Fruit fly (Drosophila melanogaster) whole organism, prepupa: ENCODE data around the gene Tsp29Fb.

ENCODE experiments used
- Blimp-1 ChIP-seq: fragments of 200-800 bp; sonication (Bioruptor generic); optimal IDR thresholded peaks from 3 replicates; lab custom pipeline; 2017; ENCODE audit warnings: missing biosample characterization, missing genetic modification characterization, mild to moderate bottlenecking, moderate library complexity, missing genetic modification reagents
- CG10631 ChIP-seq: fragments of 200-800 bp; sonication (Bioruptor generic); optimal IDR thresholded peaks from 2 replicates; lab custom pipeline; 2016; ENCODE audit warnings: missing biosample characterization, missing genetic modification characterization
- CG10669 ChIP-seq: fragments of 200-800 bp; sonication (Bioruptor generic); optimal IDR thresholded peaks from 3 replicates; lab custom pipeline; 2018; ENCODE audit warnings: missing biosample characterization, mild to moderate bottlenecking, missing genetic modification characterization, moderate library complexity
- CG11294 ChIP-seq: fragments of 200-800 bp; sonication (Bioruptor generic); IDR thresholded peaks from 2 replicates; pipeline ENCODE4 v1.3.6; 2022; ENCODE audit warnings: missing biosample characterization, missing genetic modification characterization
- CG11762 ChIP-seq: fragments of 200-800 bp; sonication (Bioruptor generic); optimal IDR thresholded peaks from 3 replicates; lab custom pipeline; 2016; ENCODE audit warnings: missing biosample characterization, missing genetic modification characterization; ENCODE audit not compliant: insufficient read depth
- CG11902 ChIP-seq: fragments of 200-800 bp; sonication (Bioruptor generic); optimal IDR thresholded peaks from 3 replicates; lab custom pipeline; 2016; ENCODE audit warnings: missing biosample characterization, missing genetic modification characterization
- CG15336 ChIP-seq: fragments of 200-800 bp; sonication (Bioruptor generic); IDR thresholded peaks from 2 replicates; pipeline ENCODE4 v1.3.6; 2022; ENCODE audit warnings: missing biosample characterization, missing genetic modification characterization
- CG3032 ChIP-seq: fragments of 200-800 bp; optimal IDR thresholded peaks from 2 replicates; lab custom pipeline; 2019; ENCODE audit warnings: missing biosample characterization, mild to moderate bottlenecking, missing genetic modification characterization, moderate library complexity
- CG32006 ChIP-seq: fragments of 200-800 bp; sonication (Bioruptor generic); optimal IDR thresholded peaks from 3 replicates; lab custom pipeline; 2017; ENCODE audit warnings: missing biosample characterization, mild to moderate bottlenecking, missing genetic modification characterization
- CG4318 ChIP-seq: fragments of 200-800 bp; sonication (Bioruptor generic); optimal IDR thresholded peaks from 3 replicates; lab custom pipeline; 2017; ENCODE audit warnings: missing biosample characterization, mild to moderate bottlenecking, missing genetic modification characterization
- CG6163 ChIP-seq: fragments of 200-800 bp; sonication (Bioruptor generic); IDR thresholded peaks from 3 replicates; pipeline ENCODE4 v1.3.6; 2022; ENCODE audit warnings: missing biosample characterization, missing genetic modification characterization
- CG6276 ChIP-seq: fragments of 200-800 bp; sonication (Bioruptor generic); optimal IDR thresholded peaks from 2 replicates; lab custom pipeline; 2017; ENCODE audit warnings: missing biosample characterization, mild to moderate bottlenecking, missing genetic modification characterization
- CG6792 ChIP-seq: fragments of 200-800 bp; sonication (Bioruptor generic); optimal IDR thresholded peaks from 3 replicates; lab custom pipeline; 2016; ENCODE audit warnings: missing biosample characterization, missing genetic modification characterization
- CG6808 ChIP-seq: fragments of 200-800 bp; sonication (Bioruptor generic); optimal IDR thresholded peaks from 3 replicates; lab custom pipeline; 2017; ENCODE audit warnings: missing biosample characterization, missing genetic modification characterization, mild to moderate bottlenecking, moderate library complexity, missing genetic modification reagents
- CG6854 ChIP-seq: fragments of 200-800 bp; sonication (Bioruptor generic); optimal IDR thresholded peaks from 2 replicates; lab custom pipeline; 2017; ENCODE audit warnings: missing biosample characterization, mild to moderate bottlenecking, missing genetic modification characterization
- CG7368 ChIP-seq: fragments of 200-800 bp; sonication (Bioruptor generic); optimal IDR thresholded peaks from 3 replicates; lab custom pipeline; 2016; ENCODE audit warnings: missing biosample characterization, missing genetic modification characterization
- CG8119 ChIP-seq: fragments of 200-800 bp; sonication (Bioruptor generic); IDR thresholded peaks from 3 replicates; pipeline ENCODE4 v1.3.6; 2022; ENCODE audit warnings: missing biosample characterization, missing genetic modification characterization
- CG8319 ChIP-seq: fragments of 200-800 bp; sonication (Bioruptor generic); optimal IDR thresholded peaks from 3 replicates; lab custom pipeline; 2016; ENCODE audit warnings: missing biosample characterization, missing genetic modification characterization
- Eip75B ChIP-seq: fragments of 200-800 bp; sonication (Bioruptor generic); optimal IDR thresholded peaks from 3 replicates; lab custom pipeline; 2016; ENCODE audit warnings: missing biosample characterization, missing genetic modification characterization
- Eip78C ChIP-seq: fragments of 200-800 bp; sonication (Bioruptor generic); peaks from one replicate; lab custom pipeline; 2016; ENCODE audit warnings: missing biosample characterization, missing genetic modification characterization
- Eip93F ChIP-seq: fragments of 200-800 bp; sonication (Bioruptor generic); optimal IDR thresholded peaks from 2 replicates; lab custom pipeline; 2016; ENCODE audit warnings: missing biosample characterization, mild to moderate bottlenecking, missing genetic modification characterization
- Ets21C ChIP-seq: fragments of 200-800 bp; sonication (Bioruptor generic); optimal IDR thresholded peaks from 3 replicates; lab custom pipeline; 2016; ENCODE audit warnings: missing biosample characterization, missing genetic modification characterization
- Ets96B ChIP-seq: fragments of 200-800 bp; optimal IDR thresholded peaks from 2 replicates; lab custom pipeline; 2019; ENCODE audit warnings: missing biosample characterization, mild to moderate bottlenecking, missing genetic modification characterization, moderate library complexity
- Gug ChIP-seq: fragments of 200-800 bp; sonication (Bioruptor generic); IDR thresholded peaks from 2 replicates; pipeline ENCODE4 v1.3.6; 2022; ENCODE audit warnings: missing biosample characterization, missing genetic modification characterization
- Hr38 ChIP-seq: sonication (Bioruptor generic); optimal IDR thresholded peaks from 2 replicates; lab custom pipeline; 2016; ENCODE audit warnings: missing biosample characterization, missing genetic modification characterization
- Hr4 ChIP-seq: fragments of 200-800 bp; sonication (Bioruptor generic); optimal IDR thresholded peaks from 3 replicates; lab custom pipeline; 2016; ENCODE audit warnings: missing biosample characterization, missing genetic modification characterization
- Lpt ChIP-seq: fragments of 200-800 bp; sonication (Bioruptor generic); optimal IDR thresholded peaks from 3 replicates; lab custom pipeline; 2016; ENCODE audit warnings: missing biosample characterization, missing genetic modification characterization
- Met ChIP-seq: fragments of 200-800 bp; sonication (Bioruptor generic); optimal IDR thresholded peaks from 3 replicates; lab custom pipeline; 2016; ENCODE audit warnings: missing biosample characterization, missing genetic modification characterization
- OdsH ChIP-seq: fragments of 200-800 bp; sonication (Bioruptor generic); optimal IDR thresholded peaks from 3 replicates; lab custom pipeline; 2016; ENCODE audit warnings: missing biosample characterization, missing genetic modification characterization
- Smox ChIP-seq: fragments of 200-800 bp; sonication (Bioruptor generic); optimal IDR thresholded peaks from 3 replicates; lab custom pipeline; 2016; ENCODE audit warnings: missing biosample characterization, missing genetic modification characterization
- Sox102F ChIP-seq: fragments of 200-800 bp; sonication (Bioruptor generic); optimal IDR thresholded peaks from 2 replicates; lab custom pipeline; 2016; ENCODE audit warnings: missing biosample characterization, mild to moderate bottlenecking, missing genetic modification characterization
- Sox14 ChIP-seq: fragments of 200-800 bp; sonication (Bioruptor generic); optimal IDR thresholded peaks from 3 replicates; lab custom pipeline; 2016; ENCODE audit warnings: missing biosample characterization, missing genetic modification characterization
- Sox15 ChIP-seq: fragments of 200-800 bp; sonication (Bioruptor generic); optimal IDR thresholded peaks from 3 replicates; lab custom pipeline; 2016; ENCODE audit warnings: missing biosample characterization, missing genetic modification characterization
- achi ChIP-seq: fragments of 200-800 bp; sonication (Bioruptor generic); optimal IDR thresholded peaks from 3 replicates; lab custom pipeline; 2016; ENCODE audit warnings: missing biosample characterization, missing genetic modification characterization
- cyc ChIP-seq: fragments of 200-800 bp; sonication (Bioruptor generic); optimal IDR thresholded peaks from 3 replicates; lab custom pipeline; 2016; ENCODE audit warnings: missing biosample characterization, missing genetic modification characterization
- dac ChIP-seq: fragments of 200-800 bp; sonication (Bioruptor generic); optimal IDR thresholded peaks from 2 replicates; lab custom pipeline; 2017; ENCODE audit warnings: missing biosample characterization, mild to moderate bottlenecking, missing genetic modification characterization
- dsx ChIP-seq: fragments of 200-800 bp; optimal IDR thresholded peaks from 3 replicates; lab custom pipeline; 2019; ENCODE audit warnings: missing biosample characterization, mild to moderate bottlenecking, missing genetic modification characterization, moderate library complexity; ENCODE audit not compliant: poor library complexity, severe bottlenecking
- esn ChIP-seq: fragments of 200-800 bp; sonication (Bioruptor generic); optimal IDR thresholded peaks from 2 replicates; lab custom pipeline; 2016; ENCODE audit warnings: missing biosample characterization, mild to moderate bottlenecking, missing genetic modification characterization, moderate library complexity
- fd59A ChIP-seq: fragments of 200-800 bp; sonication (Bioruptor generic); optimal IDR thresholded peaks from 2 replicates; lab custom pipeline; 2017; ENCODE audit warnings: missing biosample characterization, mild to moderate bottlenecking, missing genetic modification characterization, missing genetic modification reagents
- fd85E ChIP-seq: fragments of 200-800 bp; sonication (Bioruptor generic); optimal IDR thresholded peaks from 3 replicates; lab custom pipeline; 2016; ENCODE audit warnings: missing biosample characterization, missing genetic modification characterization
- fkh ChIP-seq: fragments of 200-800 bp; sonication (Bioruptor generic); optimal IDR thresholded peaks from 3 replicates; lab custom pipeline; 2017; ENCODE audit warnings: missing biosample characterization, mild to moderate bottlenecking, missing genetic modification characterization, moderate library complexity
- lz ChIP-seq: fragments of 200-800 bp; sonication (Bioruptor generic); optimal IDR thresholded peaks from 3 replicates; lab custom pipeline; 2016; ENCODE audit warnings: missing biosample characterization, missing genetic modification characterization
- net ChIP-seq: fragments of 200-800 bp; sonication (Bioruptor generic); optimal IDR thresholded peaks from 3 replicates; lab custom pipeline; 2016; ENCODE audit warnings: missing biosample characterization, missing genetic modification characterization
- pdm3 ChIP-seq: fragments of 200-800 bp; sonication (Bioruptor generic); optimal IDR thresholded peaks from 3 replicates; lab custom pipeline; 2016; ENCODE audit warnings: missing biosample characterization, missing genetic modification characterization
- salr ChIP-seq, 2 experiments: fragments of 200-800 bp; sonication (Bioruptor generic); optimal IDR thresholded peaks; 3 replicates each; lab custom pipeline; 2016 to 2018; ENCODE audit warnings: missing biosample characterization in 2 of 2, missing genetic modification characterization in 2 of 2, mild to moderate bottlenecking in 1 of 2
- spab ChIP-seq: fragments of 200-800 bp; sonication (Bioruptor generic); optimal IDR thresholded peaks from 2 replicates; lab custom pipeline; 2017; ENCODE audit warnings: missing biosample characterization, mild to moderate bottlenecking, missing genetic modification characterization, missing genetic modification reagents
- ss ChIP-seq, 2 experiments: fragments of 200-800 bp; sonication (Bioruptor generic); optimal IDR thresholded peaks; 2 replicates in 1 of 2; 3 replicates in 1 of 2; lab custom pipeline; 2017 to 2018; ENCODE audit warnings: mild to moderate bottlenecking in 2 of 2, missing biosample characterization in 2 of 2, missing genetic modification characterization in 2 of 2, moderate library complexity in 1 of 2
- svp ChIP-seq: fragments of 200-800 bp; sonication (Bioruptor generic); peaks from one replicate; lab custom pipeline; 2016; ENCODE audit warnings: missing biosample characterization, missing genetic modification characterization
- topi ChIP-seq: fragments of 200-800 bp; sonication (Bioruptor generic); optimal IDR thresholded peaks from 3 replicates; lab custom pipeline; 2016; ENCODE audit warnings: missing biosample characterization, missing genetic modification characterization
- vri ChIP-seq: fragments of 200-800 bp; sonication (Bioruptor generic); optimal IDR thresholded peaks from 3 replicates; lab custom pipeline; 2016; ENCODE audit warnings: missing biosample characterization, mild to moderate bottlenecking, missing genetic modification characterization

The Tsp29Fb gene

DNA sequence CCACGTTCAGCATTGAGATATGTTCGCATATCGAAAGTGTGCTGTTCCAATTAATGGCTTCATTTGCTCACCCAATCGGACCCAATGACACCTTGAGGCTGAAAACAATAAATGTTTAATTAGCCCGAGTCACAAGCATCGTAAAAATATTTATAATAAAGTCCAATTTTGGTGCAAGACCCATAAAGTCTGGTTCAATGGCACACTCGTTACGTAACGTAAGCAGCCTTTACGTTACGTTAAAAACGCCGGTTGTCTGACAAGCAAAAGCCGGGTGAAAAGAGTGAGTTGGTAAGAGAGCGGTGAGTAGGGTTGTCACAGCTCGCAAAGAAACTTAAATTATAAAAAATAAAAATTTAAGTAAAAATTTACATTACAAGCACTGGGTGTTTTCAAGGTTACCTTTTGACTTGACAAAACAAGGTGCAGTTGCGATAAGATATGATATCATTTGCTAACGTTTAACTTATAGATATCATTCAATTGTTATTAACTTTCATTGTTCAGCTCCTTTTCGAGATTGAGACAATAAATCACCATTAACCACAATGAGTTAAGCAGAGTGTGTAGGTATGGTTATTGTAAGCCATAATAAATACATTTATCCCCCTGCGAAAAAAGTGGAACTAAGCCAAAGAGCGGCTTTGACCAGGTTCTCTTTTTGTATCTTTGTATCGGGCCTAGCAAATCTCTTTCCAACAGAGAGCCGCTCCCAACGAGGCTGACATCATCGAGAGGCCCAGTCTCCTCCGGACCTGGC lies 39.1 kb upstream of the Tsp29Fb start:
- TF ChIP-seq CG6854 (peak; percentile 27), OdsH (GFP tag; lab: Kevin White, UChicago) (peak; percentile 79), CG15336 (GFP tag; lab: Robert Waterston, UW) (peak; percentile 77), CG11762 (GFP tag; lab: Kevin White, UChicago) (peak; percentile 67), vri (GFP tag; lab: Kevin White, UChicago) (peak; percentile 67), dac (GFP tag; lab: Kevin White, UChicago) (peak; percentile 70), fkh (no peak), topi (GFP tag; lab: Kevin White, UChicago) (peak; percentile 78), Hr4 (GFP tag; lab: Kevin White, UChicago) (peak; percentile 82), Eip75B (GFP tag; lab: Kevin White, UChicago) (peak; percentile 62), fd59A (GFP tag; lab: Kevin White, UChicago) (peak; percentile 63), svp (GFP tag; lab: Kevin White, UChicago) (peak; percentile 90), CG6163 (peak; percentile 71; the same call in 2 of the 3 replicates), CG10669 (GFP tag; lab: Kevin White, UChicago) (peak; percentile 74), Ets21C (GFP tag; lab: Kevin White, UChicago) (peak; percentile 49), CG4318 (GFP tag; lab: Kevin White, UChicago) (peak; percentile 67), CG6808 (GFP tag; lab: Kevin White, UChicago) (peak; percentile 80), cyc (GFP tag; lab: Kevin White, UChicago) (peak; percentile 51), CG10631 (GFP tag; lab: Kevin White, UChicago) (peak; percentile 79), net (peak; percentile 77), fd85E (GFP tag; lab: Kevin White, UChicago) (no peak), CG8319 (GFP tag; lab: Kevin White, UChicago) (no peak), spab (GFP tag; lab: Kevin White, UChicago) (peak; percentile 71), CG6792 (GFP tag; lab: Kevin White, UChicago) (peak; percentile 62), CG11294 (GFP tag; lab: Robert Waterston, UW) (no peak), dsx (GFP tag; lab: Kevin White, UChicago) (peak; percentile 78), Smox (GFP tag; lab: Kevin White, UChicago) (peak; percentile 75), Lpt (peak; percentile 53), Blimp-1 (GFP tag; lab: Kevin White, UChicago) (peak; percentile 15), CG11902 (GFP tag; lab: Kevin White, UChicago) (peak; percentile 21), Met (peak; percentile 80), Gug (GFP tag; lab: Robert Waterston, UW) (peak; percentile 38; the same call in 1 of the 2 replicates), ss (GFP tag; optimal IDR thresholded peaks at IDR 0.05; lab: Kevin White, UChicago) (peak; percentile 30 to 79), Ets96B (tag; lab: Kevin White, UChicago) (peak; percentile 76), salr (GFP tag; optimal IDR thresholded peaks at IDR 0.05; lab: Kevin White, UChicago) (peak in 1 of 2 experiments; percentile 47), CG6276 (peak; percentile 80), Sox14 (GFP tag; lab: Kevin White, UChicago) (peak; percentile 79), CG7368 (GFP tag; lab: Kevin White, UChicago) (peak; percentile 3), lz (GFP tag; lab: Kevin White, UChicago) (peak; percentile 75), CG32006 (peak; percentile 87), Sox15 (GFP tag; lab: Kevin White, UChicago) (peak; percentile 33), Hr38 (GFP tag; lab: Kevin White, UChicago) (no peak), CG3032 (tag; lab: Kevin White, UChicago) (peak; percentile 82), Sox102F (peak; percentile 80), pdm3 (GFP tag; lab: Kevin White, UChicago) (peak; percentile 64), achi (GFP tag; lab: Kevin White, UChicago) (peak; percentile 80), CG8119 (peak; percentile 77), Eip78C (GFP tag; lab: Kevin White, UChicago) (peak; percentile 89), Eip93F (GFP tag; lab: Kevin White, UChicago) (peak; percentile 47), esn (GFP tag; lab: Kevin White, UChicago) (peak; percentile 82)
